Worm (Caenorhabditis elegans): Measurements from ENCODE around the gene twk-13.

Gene twk-13

DNA sequence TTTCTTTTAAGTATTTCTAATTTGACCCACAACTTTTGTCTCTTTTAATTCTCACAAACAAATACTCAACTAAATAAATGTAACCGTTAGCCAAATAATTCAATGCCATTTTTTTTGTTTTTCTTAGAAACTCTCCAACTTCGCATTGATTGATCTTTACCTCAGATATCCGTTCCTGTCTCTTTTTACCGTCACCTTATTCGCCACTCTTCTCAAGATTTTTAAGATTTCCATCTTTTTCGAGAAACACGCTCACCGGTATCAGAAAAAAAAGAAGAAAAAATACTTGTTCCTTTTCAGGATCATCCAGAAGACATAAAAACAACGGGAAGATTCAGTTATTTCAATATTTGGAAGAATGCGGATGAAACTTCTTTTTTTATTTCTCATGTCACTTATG, 20.6 kb upstream of the twk-13 start, which contains the start of gene F23H12.5:
Gene F23H12.5, plus strand, starts transcription at position 301 of the 400 bp plus-strand sequence.
- TF ChIP-seq aly-1 (tag; optimal IDR thresholded peaks at IDR 0.05) (no peak), hmg-4 (GFP tag; optimal IDR thresholded peaks at IDR 0.05) (no peak), tra-4 (tag; optimal IDR thresholded peaks at IDR 0.05) (no peak), ets-7 (tag; optimal IDR thresholded peaks at IDR 0.05) (no peak), pes-1 (GFP tag; IDR thresholded peaks at IDR 0.05) (no peak), hmbx-1 (tag; optimal IDR thresholded peaks at IDR 0.05) (no peak), tbx-11 (GFP tag; IDR thresholded peaks at IDR 0.05) (no peak), sea-1 (GFP tag; conservative IDR thresholded peaks at IDR 0.05) (no peak), ceh-36 (tag; optimal IDR thresholded peaks at IDR 0.05) (no peak), flt-1 (GFP tag; IDR thresholded peaks at IDR 0.05) (no peak)

ce11 chrV:12357632-12358031, 19.8 kb upstream of the twk-13 start:
- TF ChIP-seq ceh-13 (GFP tag; optimal IDR thresholded peaks at IDR 0.05), result no peak
- TF ChIP-seq pes-1 (GFP tag; IDR thresholded peaks at IDR 0.05), result no peak
- TF ChIP-seq aly-1 (tag; optimal IDR thresholded peaks at IDR 0.05), result no peak
- TF ChIP-seq sea-1 (GFP tag; conservative IDR thresholded peaks at IDR 0.05), result no peak
- no peak for TF ChIP-seq F13C5.2 (tag; optimal IDR thresholded peaks at IDR 0.05)
- TF ChIP-seq ceh-36 (tag; optimal IDR thresholded peaks at IDR 0.05), result no peak
- TF ChIP-seq tra-4 (tag; optimal IDR thresholded peaks at IDR 0.05), result no peak
- no peak for TF ChIP-seq ama-1 (optimal IDR thresholded peaks at IDR 0.05)
- no peak for TF ChIP-seq tbx-11 (GFP tag; IDR thresholded peaks at IDR 0.05)
- TF ChIP-seq hnd-1 (tag; optimal IDR thresholded peaks at IDR 0.05), result no peak
- no peak for TF ChIP-seq hmbx-1 (tag; optimal IDR thresholded peaks at IDR 0.05)
- no peak for TF ChIP-seq hmg-4 (GFP tag; optimal IDR thresholded peaks at IDR 0.05)
- no peak for TF ChIP-seq flt-1 (GFP tag; IDR thresholded peaks at IDR 0.05)
- TF ChIP-seq ets-7 (tag; optimal IDR thresholded peaks at IDR 0.05), result no peak

- TF ChIP-seq ceh-36 (tag; optimal IDR thresholded peaks at IDR 0.05), result no peak
- TF ChIP-seq scrt-1 (GFP tag; IDR thresholded peaks at IDR 0.05), result no peak
- no peak for TF ChIP-seq ets-7 (tag; optimal IDR thresholded peaks at IDR 0.05)
- no peak for TF ChIP-seq aly-1 (tag; optimal IDR thresholded peaks at IDR 0.05)
- TF ChIP-seq sea-1 (GFP tag; conservative IDR thresholded peaks at IDR 0.05), result no peak
- TF ChIP-seq hnd-1 (tag; optimal IDR thresholded peaks at IDR 0.05), result no peak
- TF ChIP-seq hmg-4 (GFP tag; optimal IDR thresholded peaks at IDR 0.05), result no peak
- TF ChIP-seq ama-1 (optimal IDR thresholded peaks at IDR 0.05), result no peak
- TF ChIP-seq hmbx-1 (tag; optimal IDR thresholded peaks at IDR 0.05), result no peak
- no peak for TF ChIP-seq tbx-11 (GFP tag; IDR thresholded peaks at IDR 0.05)
- TF ChIP-seq flt-1 (GFP tag; IDR thresholded peaks at IDR 0.05), result no peak
- TF ChIP-seq pes-1 (GFP tag; IDR thresholded peaks at IDR 0.05), result no peak
- TF ChIP-seq tra-4 (tag; optimal IDR thresholded peaks at IDR 0.05), result no peak
These were observed 16.5 kb upstream of the twk-13 start for ce11 chrV:12354193-12354830.

DNA sequence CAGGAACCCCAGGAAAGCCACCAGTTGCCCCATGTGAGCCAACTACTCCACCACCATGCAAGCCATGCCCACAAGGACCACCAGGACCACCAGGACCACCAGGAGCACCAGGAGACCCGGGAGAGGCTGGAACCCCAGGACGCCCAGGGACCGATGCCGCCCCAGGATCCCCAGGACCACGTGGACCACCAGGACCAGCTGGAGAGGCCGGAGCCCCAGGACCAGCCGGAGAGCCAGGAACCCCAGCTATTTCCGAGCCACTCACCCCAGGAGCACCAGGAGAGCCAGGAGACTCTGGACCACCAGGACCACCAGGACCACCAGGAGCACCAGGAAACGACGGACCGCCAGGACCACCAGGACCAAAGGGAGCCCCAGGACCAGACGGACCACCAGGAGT, 15.7 kb upstream of the twk-13 start:
- TF ChIP-seq F13C5.2 (tag; optimal IDR thresholded peaks at IDR 0.05) (no peak), ama-1 (optimal IDR thresholded peaks at IDR 0.05) (no peak), ceh-36 (tag; optimal IDR thresholded peaks at IDR 0.05) (no peak), pes-1 (GFP tag; IDR thresholded peaks at IDR 0.05) (peak; percentile 21; the same call in 1 of the 2 replicates), B0310.2 (tag; optimal IDR thresholded peaks at IDR 0.05) (peak; percentile 19), aly-1 (tag; optimal IDR thresholded peaks at IDR 0.05) (peak; percentile 10), hmbx-1 (tag; optimal IDR thresholded peaks at IDR 0.05) (no peak), flt-1 (GFP tag; IDR thresholded peaks at IDR 0.05) (no peak), scrt-1 (GFP tag; IDR thresholded peaks at IDR 0.05) (0 out of 2 replicates have a peak, but pooled peaks have one; percentile 5), ceh-13 (GFP tag; optimal IDR thresholded peaks at IDR 0.05) (no peak)

DNA sequence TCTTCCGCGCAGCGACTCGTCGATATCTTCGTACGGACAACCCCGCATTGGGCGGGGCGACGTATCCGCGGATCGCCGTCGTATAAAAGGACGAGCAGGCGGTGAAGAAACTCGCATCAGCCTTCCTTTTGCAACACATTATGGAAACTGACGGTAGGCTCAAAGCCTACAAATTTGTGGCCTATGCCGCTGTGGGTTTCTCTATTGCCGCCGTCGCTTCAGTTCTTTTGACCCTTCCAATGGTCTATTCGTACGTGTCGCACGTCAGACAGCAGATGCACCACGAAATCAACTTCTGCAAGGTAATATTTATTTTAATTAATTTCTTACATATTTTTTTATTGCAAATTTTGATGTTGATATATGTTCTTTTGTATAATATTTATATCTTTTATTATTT, 15.1 kb upstream of the twk-13 start:
- TF ChIP-seq ama-1 (optimal IDR thresholded peaks at IDR 0.05) (peak; percentile 8), aly-1 (tag; optimal IDR thresholded peaks at IDR 0.05) (no peak)

ce11 chrV:12352445-12352844, 14.7 kb upstream of the twk-13 start, which contains the start of gene sqt-3:
Gene sqt-3, plus strand, starts transcription at chrV:12352745.
- no peak for TF ChIP-seq sea-1 (GFP tag; conservative IDR thresholded peaks at IDR 0.05)
- no peak for TF ChIP-seq ceh-13 (GFP tag; optimal IDR thresholded peaks at IDR 0.05)

- no peak for TF ChIP-seq hmbx-1 (tag; optimal IDR thresholded peaks at IDR 0.05)
- no peak for TF ChIP-seq aly-1 (tag; optimal IDR thresholded peaks at IDR 0.05)
- no peak for TF ChIP-seq B0310.2 (tag; optimal IDR thresholded peaks at IDR 0.05)
- no peak for TF ChIP-seq flt-1 (GFP tag; IDR thresholded peaks at IDR 0.05)
These were observed 14.0 kb upstream of the twk-13 start for ce11 chrV:12351842-12352241.

- no peak for TF ChIP-seq hnd-1 (tag; optimal IDR thresholded peaks at IDR 0.05)
- TF ChIP-seq ceh-13 (GFP tag; optimal IDR thresholded peaks at IDR 0.05), result no peak
- no peak for TF ChIP-seq F13C5.2 (tag; optimal IDR thresholded peaks at IDR 0.05)
- TF ChIP-seq flt-1 (GFP tag; IDR thresholded peaks at IDR 0.05), result no peak
- TF ChIP-seq aly-1 (tag; optimal IDR thresholded peaks at IDR 0.05), result no peak
- no peak for TF ChIP-seq tbx-37 (GFP tag; conservative IDR thresholded peaks at IDR 0.05)
- TF ChIP-seq sea-1 (GFP tag; conservative IDR thresholded peaks at IDR 0.05), result no peak
- TF ChIP-seq scrt-1 (GFP tag; IDR thresholded peaks at IDR 0.05), result no peak
- no peak for TF ChIP-seq pes-1 (GFP tag; IDR thresholded peaks at IDR 0.05)
- no peak for TF ChIP-seq B0310.2 (tag; optimal IDR thresholded peaks at IDR 0.05)
- TF ChIP-seq hmbx-1 (tag; optimal IDR thresholded peaks at IDR 0.05), result no peak
- no peak for TF ChIP-seq tra-4 (tag; optimal IDR thresholded peaks at IDR 0.05)
- no peak for TF ChIP-seq hmg-4 (GFP tag; optimal IDR thresholded peaks at IDR 0.05)
- no peak for TF ChIP-seq tbx-11 (GFP tag; IDR thresholded peaks at IDR 0.05)
These were observed 11.6 kb upstream of the twk-13 start for ce11 chrV:12349365-12349764.

Data from whole organism, early embryonic.